Worm (Caenorhabditis elegans) whole organism, L3 larva: Measurements from ENCODE around the gene E02A10.4.

Experiments used
- R02D3.7 ChIP-seq: fragments of 150-350 bp; optimal IDR thresholded peaks from 2 replicates; lab custom pipeline; 2014; ENCODE audit warnings: missing biosample characterization, missing genetic modification characterization
- ama-1 ChIP-seq: fragments of 150-350 bp; optimal IDR thresholded peaks from 2 replicates; lab custom pipeline; 2018
- ceh-28 ChIP-seq: fragments of 150-350 bp; optimal IDR thresholded peaks from 2 replicates; lab custom pipeline; 2014; ENCODE audit warnings: missing biosample characterization, missing genetic modification reagents, missing genetic modification characterization
- daf-12 ChIP-seq: fragments of 150-350 bp; optimal IDR thresholded peaks from 2 replicates; lab custom pipeline; 2014; ENCODE audit warnings: missing biosample characterization, missing genetic modification reagents, missing genetic modification characterization
- egl-27 ChIP-seq: sonication (generic microtip); optimal IDR thresholded peaks from 4 replicates; lab custom pipeline; 2017; ENCODE audit warnings: missing biosample characterization, missing genetic modification reagents, missing genetic modification characterization
- elt-1 ChIP-seq: fragments of 150-350 bp; optimal IDR thresholded peaks from 2 replicates; lab custom pipeline; 2014; ENCODE audit warnings: missing biosample characterization, missing genetic modification characterization
- jun-1 ChIP-seq: fragments of 150-350 bp; optimal IDR thresholded peaks from 2 replicates; lab custom pipeline; 2014; ENCODE audit warnings: missing biosample characterization, missing genetic modification reagents, missing genetic modification characterization
- lsy-12 ChIP-seq: sonication (generic microtip); optimal IDR thresholded peaks from 2 replicates; lab custom pipeline; 2016; ENCODE audit warnings: mild to moderate bottlenecking, missing genetic modification characterization, missing compliant biosample characterization
- mdl-1 ChIP-seq: fragments of 150-350 bp; optimal IDR thresholded peaks from 2 replicates; lab custom pipeline; 2014; ENCODE audit warnings: missing biosample characterization, missing genetic modification characterization
- nhr-237 ChIP-seq: fragments of 150-350 bp; optimal IDR thresholded peaks from 2 replicates; lab custom pipeline; 2014; ENCODE audit warnings: missing biosample characterization, missing genetic modification characterization
- snpc-4 ChIP-seq: fragments of 150-350 bp; optimal IDR thresholded peaks from 2 replicates; lab custom pipeline; 2014; ENCODE audit warnings: missing biosample characterization, missing genetic modification characterization
- tbx-2 ChIP-seq: sonication (generic microtip); optimal IDR thresholded peaks from 2 replicates; lab custom pipeline; 2016; ENCODE audit warnings: mild to moderate bottlenecking, missing genetic modification characterization, missing compliant biosample characterization

DNA sequence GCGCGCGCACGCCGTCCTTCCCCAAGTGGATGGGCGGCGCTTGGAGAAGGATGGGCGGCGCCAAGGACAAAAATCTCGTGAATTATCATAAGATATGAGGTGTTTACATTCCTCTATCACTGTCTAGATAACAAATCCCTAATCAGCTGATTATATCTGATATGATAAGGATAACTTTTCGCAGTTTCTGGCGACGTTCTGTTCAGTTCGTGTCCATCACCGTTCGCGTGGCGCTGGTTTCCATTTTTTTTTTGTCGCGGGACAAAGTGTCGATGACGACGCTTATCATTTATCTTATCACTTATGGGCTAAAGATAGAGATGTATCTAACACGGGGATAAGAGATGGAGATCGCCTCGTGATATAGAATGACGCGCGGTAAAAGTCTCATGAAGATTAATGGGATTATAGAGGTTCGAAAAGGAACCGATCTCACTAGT is 14.4 kb downstream of the E02A10.4 start:
- TF ChIP-seq snpc-4 (tag; lab: Kevin White, UChicago) (no peak), mdl-1 (tag; lab: Kevin White, UChicago) (no peak), ama-1 (lab: Kevin White, UChicago) (no peak), tbx-2 (tag; lab: Kevin White, UChicago) (peak; percentile 26), egl-27 (tag; lab: Kevin White, UChicago) (no peak), ceh-28 (tag; lab: Kevin White, UChicago) (peak; percentile 11), elt-1 (no peak), nhr-237 (no peak), daf-12 (no peak), jun-1 (tag; lab: Kevin White, UChicago) (no peak), lsy-12 (tag; lab: Kevin White, UChicago) (no peak), R02D3.7 (tag; lab: Kevin White, UChicago) (no peak)
